Worm (Caenorhabditis elegans) whole organism, L4 larva: ENCODE measurements around the gene nspe-3.

Experiments used
- ceh-62 ChIP-seq: sonication (generic microtip); optimal IDR thresholded peaks from 2 replicates; lab custom pipeline; 2017; ENCODE audit warnings: missing biosample characterization, missing genetic modification characterization
- ctbp-1 ChIP-seq: fragments of 200-800 bp; sonication (Bioruptor generic); IDR thresholded peaks from 2 replicates; pipeline ENCODE4 v1.3.6; 2022; ENCODE audit warnings: missing genetic modification reagents, missing genetic modification characterization, missing compliant biosample characterization
- dpl-1 ChIP-seq: fragments of 150-350 bp; optimal IDR thresholded peaks from 2 replicates; lab custom pipeline; 2014; ENCODE audit warnings: missing biosample characterization, missing genetic modification reagents, missing genetic modification characterization
- egl-27 ChIP-seq: sonication (generic microtip); optimal IDR thresholded peaks from 3 replicates; lab custom pipeline; 2017; ENCODE audit warnings: missing biosample characterization, missing genetic modification reagents, missing genetic modification characterization
- fos-1 ChIP-seq: fragments of 150-350 bp; optimal IDR thresholded peaks from 2 replicates; lab custom pipeline; 2014; ENCODE audit warnings: missing biosample characterization, missing genetic modification characterization
- lsy-2 ChIP-seq, 2 experiments: fragments of 150-350 bp in 1 of 2; sonication (generic microtip) in 1 of 2; optimal IDR thresholded peaks; 2 replicates each; lab custom pipeline; 2014 to 2017; ENCODE audit warnings: missing biosample characterization in 2 of 2, missing genetic modification characterization in 2 of 2
- nhr-11 ChIP-seq: fragments of 150-350 bp; optimal IDR thresholded peaks from 2 replicates; lab custom pipeline; 2014; ENCODE audit warnings: missing biosample characterization, missing genetic modification characterization
- nhr-237 ChIP-seq: sonication (generic microtip); optimal IDR thresholded peaks from 2 replicates; lab custom pipeline; 2017; ENCODE audit warnings: missing biosample characterization, missing genetic modification characterization
- pha-4 ChIP-seq, 2 experiments: fragments of 150-350 bp in 1 of 2; fragments of 200-800 bp in 1 of 2; sonication (Bioruptor generic) in 1 of 2; IDR thresholded peaks in 1 of 2; optimal IDR thresholded peaks in 1 of 2; 2 replicates each; pipeline versions ENCODE4 v1.3.6 to Lab custom; 2014 to 2022; ENCODE audit warnings: missing genetic modification characterization in 2 of 2, missing genetic modification reagents in 2 of 2, missing biosample characterization in 1 of 2, missing compliant biosample characterization in 1 of 2
- zag-1 ChIP-seq: fragments of 150-350 bp; optimal IDR thresholded peaks from 2 replicates; lab custom pipeline; 2014; ENCODE audit warnings: missing biosample characterization, missing genetic modification characterization
- ztf-7 ChIP-seq: fragments of 150-350 bp; optimal IDR thresholded peaks from 2 replicates; lab custom pipeline; 2014; ENCODE audit warnings: missing biosample characterization, missing genetic modification characterization

- TF ChIP-seq ceh-62 (tag; lab: Kevin White, UChicago) (no peak), ctbp-1 (GFP tag; lab: Robert Waterston, UW) (no peak), ztf-7 (tag; lab: Kevin White, UChicago) (no peak), egl-27 (tag; lab: Kevin White, UChicago) (no peak), nhr-237 (no peak), pha-4 (GFP tag; IDR thresholded peaks at IDR 0.05; lab: Robert Waterston, UW) (no peak), pha-4 (tag; optimal IDR thresholded peaks at IDR 0.05; lab: Kevin White, UChicago) (no peak), nhr-11 (tag; lab: Kevin White, UChicago) (no peak), fos-1 (tag; lab: Kevin White, UChicago) (no peak), zag-1 (tag; lab: Kevin White, UChicago) (no peak), lsy-2 (tag; optimal IDR thresholded peaks at IDR 0.05; lab: Kevin White, UChicago) (no peak), dpl-1 (GFP tag; lab: Kevin White, UChicago) (no peak)
Measured at ce11 chrII:12628566-12628965, 10.9 kb downstream of the nspe-3 start, which contains the start of gene nspe-5.
